Fruit fly (Drosophila melanogaster) whole organism, prepupa: ENCODE data around the gene CG31777.
A peak's percentile ranks its signal among the peaks of the same experiment; 100 is the strongest.

Experiments used
- CG10631 ChIP-seq: fragments of 200-800 bp; sonication (Bioruptor generic); optimal IDR thresholded peaks from 2 replicates; lab custom pipeline; 2016; ENCODE audit warnings: missing biosample characterization, missing genetic modification characterization
- CG11902 ChIP-seq: fragments of 200-800 bp; sonication (Bioruptor generic); optimal IDR thresholded peaks from 3 replicates; lab custom pipeline; 2016; ENCODE audit warnings: missing biosample characterization, missing genetic modification characterization
- CG15336 ChIP-seq: fragments of 200-800 bp; sonication (Bioruptor generic); IDR thresholded peaks from 2 replicates; pipeline ENCODE4 v1.3.6; 2022; ENCODE audit warnings: missing biosample characterization, missing genetic modification characterization
- CG1621 ChIP-seq: fragments of 200-800 bp; sonication (Bioruptor generic); optimal IDR thresholded peaks from 3 replicates; lab custom pipeline; 2018; ENCODE audit warnings: missing biosample characterization, mild to moderate bottlenecking, missing genetic modification characterization
- CG16779 ChIP-seq: fragments of 200-800 bp; sonication (Bioruptor generic); optimal IDR thresholded peaks from 3 replicates; lab custom pipeline; 2017; ENCODE audit warnings: missing biosample characterization, mild to moderate bottlenecking, missing genetic modification characterization
- CG3032 ChIP-seq: fragments of 200-800 bp; optimal IDR thresholded peaks from 2 replicates; lab custom pipeline; 2019; ENCODE audit warnings: missing biosample characterization, mild to moderate bottlenecking, missing genetic modification characterization, moderate library complexity
- CG32006 ChIP-seq: fragments of 200-800 bp; sonication (Bioruptor generic); optimal IDR thresholded peaks from 3 replicates; lab custom pipeline; 2017; ENCODE audit warnings: missing biosample characterization, mild to moderate bottlenecking, missing genetic modification characterization
- CG34406 ChIP-seq: fragments of 200-800 bp; sonication (Bioruptor generic); optimal IDR thresholded peaks from 3 replicates; lab custom pipeline; 2016; ENCODE audit warnings: missing biosample characterization, missing genetic modification characterization
- CG6163 ChIP-seq: fragments of 200-800 bp; sonication (Bioruptor generic); IDR thresholded peaks from 3 replicates; pipeline ENCODE4 v1.3.6; 2022; ENCODE audit warnings: missing biosample characterization, missing genetic modification characterization
- CG6276 ChIP-seq: fragments of 200-800 bp; sonication (Bioruptor generic); optimal IDR thresholded peaks from 2 replicates; lab custom pipeline; 2017; ENCODE audit warnings: missing biosample characterization, mild to moderate bottlenecking, missing genetic modification characterization
- CG6808 ChIP-seq: fragments of 200-800 bp; sonication (Bioruptor generic); optimal IDR thresholded peaks from 3 replicates; lab custom pipeline; 2017; ENCODE audit warnings: missing biosample characterization, missing genetic modification characterization, mild to moderate bottlenecking, moderate library complexity, missing genetic modification reagents
- CG8119 ChIP-seq: fragments of 200-800 bp; sonication (Bioruptor generic); IDR thresholded peaks from 3 replicates; pipeline ENCODE4 v1.3.6; 2022; ENCODE audit warnings: missing biosample characterization, missing genetic modification characterization
- CG8632 ChIP-seq: fragments of 200-800 bp; sonication (Bioruptor generic); optimal IDR thresholded peaks from 3 replicates; lab custom pipeline; 2016; ENCODE audit warnings: missing biosample characterization, missing genetic modification characterization
- Eip78C ChIP-seq: fragments of 200-800 bp; sonication (Bioruptor generic); peaks from one replicate; lab custom pipeline; 2016; ENCODE audit warnings: missing biosample characterization, missing genetic modification characterization
- Eip93F ChIP-seq: fragments of 200-800 bp; sonication (Bioruptor generic); optimal IDR thresholded peaks from 2 replicates; lab custom pipeline; 2016; ENCODE audit warnings: missing biosample characterization, mild to moderate bottlenecking, missing genetic modification characterization
- Ets21C ChIP-seq: fragments of 200-800 bp; sonication (Bioruptor generic); optimal IDR thresholded peaks from 3 replicates; lab custom pipeline; 2016; ENCODE audit warnings: missing biosample characterization, missing genetic modification characterization
- Ets96B ChIP-seq: fragments of 200-800 bp; optimal IDR thresholded peaks from 2 replicates; lab custom pipeline; 2019; ENCODE audit warnings: missing biosample characterization, mild to moderate bottlenecking, missing genetic modification characterization, moderate library complexity
- Hr38 ChIP-seq: sonication (Bioruptor generic); optimal IDR thresholded peaks from 2 replicates; lab custom pipeline; 2016; ENCODE audit warnings: missing biosample characterization, missing genetic modification characterization
- Hr39 ChIP-seq: fragments of 200-800 bp; sonication (Bioruptor generic); optimal IDR thresholded peaks from 2 replicates; lab custom pipeline; 2016; ENCODE audit warnings: missing biosample characterization, missing genetic modification characterization
- Met ChIP-seq: fragments of 200-800 bp; sonication (Bioruptor generic); optimal IDR thresholded peaks from 3 replicates; lab custom pipeline; 2016; ENCODE audit warnings: missing biosample characterization, missing genetic modification characterization
- OdsH ChIP-seq: fragments of 200-800 bp; sonication (Bioruptor generic); optimal IDR thresholded peaks from 3 replicates; lab custom pipeline; 2016; ENCODE audit warnings: missing biosample characterization, missing genetic modification characterization
- Smox ChIP-seq: fragments of 200-800 bp; sonication (Bioruptor generic); optimal IDR thresholded peaks from 3 replicates; lab custom pipeline; 2016; ENCODE audit warnings: missing biosample characterization, missing genetic modification characterization
- Sox102F ChIP-seq: fragments of 200-800 bp; sonication (Bioruptor generic); optimal IDR thresholded peaks from 2 replicates; lab custom pipeline; 2016; ENCODE audit warnings: missing biosample characterization, mild to moderate bottlenecking, missing genetic modification characterization
- Sox14 ChIP-seq: fragments of 200-800 bp; sonication (Bioruptor generic); optimal IDR thresholded peaks from 3 replicates; lab custom pipeline; 2016; ENCODE audit warnings: missing biosample characterization, missing genetic modification characterization
- Sox15 ChIP-seq: fragments of 200-800 bp; sonication (Bioruptor generic); optimal IDR thresholded peaks from 3 replicates; lab custom pipeline; 2016; ENCODE audit warnings: missing biosample characterization, missing genetic modification characterization
- achi ChIP-seq: fragments of 200-800 bp; sonication (Bioruptor generic); optimal IDR thresholded peaks from 3 replicates; lab custom pipeline; 2016; ENCODE audit warnings: missing biosample characterization, missing genetic modification characterization
- eg ChIP-seq: fragments of 200-800 bp; sonication (Bioruptor generic); IDR thresholded peaks from 3 replicates; pipeline ENCODE4 v1.3.6; 2022; ENCODE audit warnings: missing biosample characterization, missing genetic modification characterization
- esn ChIP-seq: fragments of 200-800 bp; sonication (Bioruptor generic); optimal IDR thresholded peaks from 2 replicates; lab custom pipeline; 2016; ENCODE audit warnings: missing biosample characterization, mild to moderate bottlenecking, missing genetic modification characterization, moderate library complexity
- lz ChIP-seq: fragments of 200-800 bp; sonication (Bioruptor generic); optimal IDR thresholded peaks from 3 replicates; lab custom pipeline; 2016; ENCODE audit warnings: missing biosample characterization, missing genetic modification characterization
- salr ChIP-seq, 2 experiments: fragments of 200-800 bp; sonication (Bioruptor generic); optimal IDR thresholded peaks; 3 replicates each; lab custom pipeline; 2016 to 2018; ENCODE audit warnings: missing biosample characterization in 2 of 2, missing genetic modification characterization in 2 of 2, mild to moderate bottlenecking in 1 of 2
- ss ChIP-seq, 2 experiments: fragments of 200-800 bp; sonication (Bioruptor generic); optimal IDR thresholded peaks; 2 replicates in 1 of 2; 3 replicates in 1 of 2; lab custom pipeline; 2017 to 2018; ENCODE audit warnings: mild to moderate bottlenecking in 2 of 2, missing biosample characterization in 2 of 2, missing genetic modification characterization in 2 of 2, moderate library complexity in 1 of 2
- topi ChIP-seq: fragments of 200-800 bp; sonication (Bioruptor generic); optimal IDR thresholded peaks from 3 replicates; lab custom pipeline; 2016; ENCODE audit warnings: missing biosample characterization, missing genetic modification characterization
- vri ChIP-seq: fragments of 200-800 bp; sonication (Bioruptor generic); optimal IDR thresholded peaks from 3 replicates; lab custom pipeline; 2016; ENCODE audit warnings: missing biosample characterization, mild to moderate bottlenecking, missing genetic modification characterization

CG31777 gene

dm6 chr2L:3669675-3670074 lies 37.2 kb downstream of the CG31777 start, which contains the start of gene Sfp24Bb:
TSS of gene Sfp24Bb (minus strand) at chr2L:3669775.
- no peak for TF ChIP-seq CG11902 (GFP tag; lab: Kevin White, UChicago)
- TF ChIP-seq Eip78C (GFP tag; lab: Kevin White, UChicago) = no peak
- TF ChIP-seq Sox15 = no peak

- TF ChIP-seq achi (GFP tag; lab: Kevin White, UChicago) (no peak), Sox15 (no peak), Sox102F (no peak), CG32006 (GFP tag; lab: Kevin White, UChicago) (no peak), Hr38 (GFP tag; lab: Kevin White, UChicago) (no peak), eg (GFP tag; lab: Robert Waterston, UW) (no peak), Eip78C (GFP tag; lab: Kevin White, UChicago) (no peak), Eip93F (no peak), topi (no peak), lz (GFP tag; lab: Kevin White, UChicago) (no peak), vri (GFP tag; lab: Kevin White, UChicago) (no peak), CG6276 (GFP tag; lab: Kevin White, UChicago) (no peak), CG34406 (GFP tag; lab: Kevin White, UChicago) (no peak), Hr39 (GFP tag; lab: Kevin White, UChicago) (no peak), CG15336 (GFP tag; lab: Robert Waterston, UW) (no peak)
These were observed 37.8 kb downstream of the CG31777 start, which contains the start of gene Sfp24Bd for dm6 chr2L:3669034-3669433. TSS of gene Sfp24Bd (minus strand) at chr2L:3669134.

DNA sequence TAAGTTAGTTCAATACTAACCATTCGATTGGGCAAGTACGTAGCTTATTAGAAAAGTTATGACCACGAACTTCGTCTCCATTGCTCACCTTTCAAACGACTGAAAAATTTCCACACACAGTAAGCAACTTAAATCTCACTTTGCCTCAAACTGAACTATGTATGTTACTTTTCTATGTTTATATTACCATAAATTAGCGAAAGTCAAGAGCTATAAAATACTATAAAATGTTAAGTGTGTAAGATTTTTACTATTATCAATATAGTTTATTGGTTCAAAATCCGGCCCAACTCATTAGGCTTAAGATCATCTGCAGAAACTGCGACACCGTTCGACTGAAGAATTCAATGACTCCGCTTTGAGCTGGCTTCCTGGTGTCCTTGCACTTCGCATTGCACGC lies 38.4 kb downstream of the CG31777 start, which contains the start of gene Sfp24Ba:
Gene Sfp24Ba, minus strand, starts transcription at position 101 of the 400 bp plus-strand sequence.
- no peak for TF ChIP-seq salr (GFP tag; optimal IDR thresholded peaks at IDR 0.05; lab: Kevin White, UChicago)
- no peak for TF ChIP-seq CG6808 (GFP tag; lab: Kevin White, UChicago)
- no peak for TF ChIP-seq CG1621 (tag; lab: Kevin White, UChicago)
- no peak for TF ChIP-seq CG8632 (GFP tag; lab: Kevin White, UChicago)
- TF ChIP-seq Smox = no peak
- no peak for TF ChIP-seq ss (GFP tag; optimal IDR thresholded peaks at IDR 0.05; lab: Kevin White, UChicago)
- no peak for TF ChIP-seq CG3032 (tag; lab: Kevin White, UChicago)
- no peak for TF ChIP-seq CG32006 (GFP tag; lab: Kevin White, UChicago)
- no peak for TF ChIP-seq CG10631 (GFP tag; lab: Kevin White, UChicago)
- TF ChIP-seq CG8119 (GFP tag; lab: Robert Waterston, UW) = no peak
- no peak for TF ChIP-seq achi (GFP tag; lab: Kevin White, UChicago)
- no peak for TF ChIP-seq esn (GFP tag; lab: Kevin White, UChicago)
- no peak for TF ChIP-seq CG16779 (tag; lab: Kevin White, UChicago)
- no peak for TF ChIP-seq Met (GFP tag; lab: Kevin White, UChicago)
- no peak for TF ChIP-seq Sox14 (GFP tag; lab: Kevin White, UChicago)
- TF ChIP-seq vri (GFP tag; lab: Kevin White, UChicago) = no peak

- TF ChIP-seq OdsH (GFP tag; lab: Kevin White, UChicago) (no peak), Ets96B (tag; lab: Kevin White, UChicago) (no peak), topi (no peak), CG6163 (0 out of 3 replicates have a peak, but pooled peaks have one; percentile 11), Ets21C (GFP tag; lab: Kevin White, UChicago) (no peak), ss (GFP tag; optimal IDR thresholded peaks at IDR 0.05; lab: Kevin White, UChicago) (no peak), CG32006 (GFP tag; lab: Kevin White, UChicago) (no peak)
These were observed 44.5 kb downstream of the CG31777 start, which contains the start of gene Drgx for dm6 chr2L:3662307-3662795. TSS of gene Drgx (plus strand) at chr2L:3662745.
